Worm (Caenorhabditis elegans) whole organism, L3 larva: ENCODE measurements around the gene polh-1.

Experiments used
- ZK546.5 ChIP-seq: sonication (generic microtip); optimal IDR thresholded peaks from 2 replicates; lab custom pipeline; 2017; ENCODE audit warnings: missing biosample characterization, missing genetic modification characterization
- ama-1 ChIP-seq: fragments of 150-350 bp; optimal IDR thresholded peaks from 2 replicates; lab custom pipeline; 2018
- fos-1 ChIP-seq: fragments of 150-350 bp; optimal IDR thresholded peaks from 2 replicates; lab custom pipeline; 2014; ENCODE audit warnings: missing biosample characterization, missing genetic modification characterization
- lin-39 ChIP-seq: fragments of 150-350 bp; optimal IDR thresholded peaks from 2 replicates; lab custom pipeline; 2018; ENCODE audit warnings: missing biosample characterization, missing genetic modification reagents, missing genetic modification characterization
- mml-1 ChIP-seq: fragments of 150-350 bp; sonication (generic microtip); optimal IDR thresholded peaks from 3 replicates; lab custom pipeline; 2014; ENCODE audit warnings: missing biosample characterization, missing genetic modification characterization
- nfya-1 ChIP-seq: sonication (generic microtip); optimal IDR thresholded peaks from 2 replicates; lab custom pipeline; 2017; ENCODE audit warnings: missing genetic modification characterization, mild to moderate bottlenecking, missing compliant biosample characterization, antibody characterized with exemption, moderate library complexity; ENCODE audit not compliant: insufficient read depth
- nhr-237 ChIP-seq: fragments of 150-350 bp; optimal IDR thresholded peaks from 2 replicates; lab custom pipeline; 2014; ENCODE audit warnings: missing biosample characterization, missing genetic modification characterization
- nhr-67 ChIP-seq: fragments of 150-350 bp; optimal IDR thresholded peaks from 2 replicates; lab custom pipeline; 2014; ENCODE audit warnings: missing biosample characterization, missing genetic modification characterization
- pha-4 ChIP-seq: fragments of 150-350 bp; optimal IDR thresholded peaks from 2 replicates; lab custom pipeline; 2014; ENCODE audit warnings: missing biosample characterization, missing genetic modification reagents, missing genetic modification characterization
- snpc-4 ChIP-seq: fragments of 150-350 bp; optimal IDR thresholded peaks from 2 replicates; lab custom pipeline; 2014; ENCODE audit warnings: missing biosample characterization, missing genetic modification characterization
- unc-62 ChIP-seq: fragments of 150-350 bp; sonication (generic microtip); optimal IDR thresholded peaks from 4 replicates; lab custom pipeline; 2014; ENCODE audit warnings: missing biosample characterization, missing genetic modification reagents, missing genetic modification characterization
- ztf-11 ChIP-seq: fragments of 150-350 bp; optimal IDR thresholded peaks from 2 replicates; lab custom pipeline; 2014; ENCODE audit warnings: missing biosample characterization, missing genetic modification characterization

ce11 chrIII:1962552-1962951 is 12.5 kb upstream of the polh-1 start:
- no peak for TF ChIP-seq ama-1 (lab: Kevin White, UChicago)
- TF ChIP-seq lin-39 (tag; lab: Kevin White, UChicago): no peak
- no peak for TF ChIP-seq snpc-4 (tag; lab: Kevin White, UChicago)
- no peak for TF ChIP-seq ZK546.5 (tag; lab: Kevin White, UChicago)
- no peak for TF ChIP-seq fos-1 (tag; lab: Kevin White, UChicago)
- TF ChIP-seq unc-62: no peak
- no peak for TF ChIP-seq nhr-67 (tag; lab: Kevin White, UChicago)
- no peak for TF ChIP-seq mml-1 (tag; lab: Kevin White, UChicago)
- no peak for TF ChIP-seq nhr-237 (tag; lab: Kevin White, UChicago)
- no peak for TF ChIP-seq nfya-1 (tag; lab: Kevin White, UChicago)
- no peak for TF ChIP-seq pha-4 (tag; lab: Kevin White, UChicago)
- no peak for TF ChIP-seq ztf-11 (tag; lab: Kevin White, UChicago)
